Comparison of ENCODE assay signal across 1 fruit fly cellular context in the genomic region with DNA sequence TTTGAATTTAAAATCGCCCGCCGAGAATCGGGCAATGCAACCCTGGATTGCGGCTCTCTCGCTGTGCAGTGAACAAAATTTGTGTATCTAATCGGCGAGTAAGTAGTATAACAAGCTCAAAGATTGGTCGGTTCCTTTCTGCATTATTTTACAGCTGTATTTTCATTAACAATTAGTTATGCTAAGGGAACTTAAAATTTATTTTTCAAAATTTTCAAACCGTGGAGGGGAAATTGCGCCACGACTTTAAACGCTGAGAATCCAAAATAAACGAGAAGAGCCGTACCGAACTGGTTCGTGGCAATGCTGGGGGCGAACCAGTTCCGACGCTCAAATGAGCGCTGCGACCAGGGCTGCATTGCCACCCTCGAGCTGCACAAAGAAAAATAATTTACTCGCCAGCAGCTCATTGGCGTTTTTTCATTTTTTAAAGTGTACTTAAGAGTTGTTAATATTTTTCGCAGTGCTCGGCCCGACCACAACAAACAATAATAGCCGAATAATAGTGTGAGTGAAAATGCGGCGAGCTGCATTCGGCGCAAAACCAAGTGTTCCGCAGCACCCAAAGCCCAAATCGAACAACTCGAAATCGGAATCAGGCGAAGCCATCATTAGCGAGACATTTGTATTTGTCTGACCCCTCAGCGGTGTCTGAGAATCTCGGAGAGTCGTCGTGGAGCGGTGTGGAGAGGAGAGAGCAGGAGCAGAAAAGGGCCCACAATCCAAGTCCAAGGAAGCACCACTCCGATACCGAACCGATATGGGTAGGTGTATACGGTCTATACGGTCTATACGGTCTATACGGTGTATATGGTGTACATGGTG.
TF ChIP-seq lines count a peak whose summit lies in the region.

zf30C (plus strand) TSS at position 353 of the 825 bp plus-strand sequence.

TF ChIP-seq in whole organism, embryonic, 481 proteins besides CTCF, POLR2A, EP300 and RAD21 (continued from another document and continues in another):
- TF ChIP-seq CG5953 (GFP tag; IDR thresholded peaks at IDR 0.05; lab: Robert Waterston, UW), result peak; percentile 35; the same call in 1 of the 2 replicates
- TF ChIP-seq CG17568 (GFP tag; optimal IDR thresholded peaks at IDR 0.05; lab: Kevin White, UChicago), result no peak
- 0 out of 2 replicates have a peak, but pooled peaks have one; percentile 18 for TF ChIP-seq CG17612 (GFP tag; IDR thresholded peaks at IDR 0.05; lab: Robert Waterston, UW)
- TF ChIP-seq CG7357 (GFP tag; IDR thresholded peaks at IDR 0.05; lab: Robert Waterston, UW), result peak; percentile 63; the same call in 1 of the 3 replicates
- TF ChIP-seq Hmr (GFP tag; optimal IDR thresholded peaks at IDR 0.05; lab: Kevin White, UChicago), result peak; percentile 84
- peak; percentile 37 for TF ChIP-seq CG30020 (tag; optimal IDR thresholded peaks at IDR 0.05; lab: Kevin White, UChicago)
- peak; percentile 97 for TF ChIP-seq Dp (GFP tag; optimal IDR thresholded peaks at IDR 0.05; lab: Kevin White, UChicago)
- TF ChIP-seq gcm (GFP tag; optimal IDR thresholded peaks at IDR 0.05; lab: Kevin White, UChicago), result peak; percentile 26
- peak; percentile 79 for TF ChIP-seq B-H2 (GFP tag; optimal IDR thresholded peaks at IDR 0.05; lab: Kevin White, UChicago)
- TF ChIP-seq ham (GFP tag; IDR thresholded peaks at IDR 0.05; lab: Robert Waterston, UW), result 0 out of 2 replicates have a peak, but pooled peaks have one; percentile 23
- peak; percentile 28 for TF ChIP-seq Sry-β (GFP tag; optimal IDR thresholded peaks at IDR 0.05; lab: Kevin White, UChicago)
- TF ChIP-seq CG10274 (GFP tag; optimal IDR thresholded peaks at IDR 0.05; lab: Kevin White, UChicago), result peak; percentile 66
- TF ChIP-seq crc (GFP tag; optimal IDR thresholded peaks at IDR 0.05; lab: Kevin White, UChicago), result peak; percentile 78
- TF ChIP-seq gem (tag; optimal IDR thresholded peaks at IDR 0.05; lab: Kevin White, UChicago), result peak; percentile 85
- peak; percentile 94 for TF ChIP-seq vvl (GFP tag; IDR thresholded peaks at IDR 0.05; lab: Robert Waterston, UW)
- peak; percentile 85 for TF ChIP-seq NK7.1 (GFP tag; optimal IDR thresholded peaks at IDR 0.05; lab: Kevin White, UChicago)
- peak; percentile 65 for TF ChIP-seq CG15696 (tag; optimal IDR thresholded peaks at IDR 0.05; lab: Kevin White, UChicago)
- peak; percentile 38 for TF ChIP-seq CG8359 (GFP tag; optimal IDR thresholded peaks at IDR 0.05; lab: Kevin White, UChicago; ENCODE audit: borderline replicate concordance)
- TF ChIP-seq CG15073 (GFP tag; optimal IDR thresholded peaks at IDR 0.05; lab: Kevin White, UChicago), result peak; percentile 51
- peak; percentile 90 for TF ChIP-seq chm (GFP tag; IDR thresholded peaks at IDR 0.05; lab: Robert Waterston, UW)
- peak; percentile 87 for TF ChIP-seq NC2β (GFP tag; optimal IDR thresholded peaks at IDR 0.05; lab: Kevin White, UChicago)
- TF ChIP-seq slou (GFP tag; optimal IDR thresholded peaks at IDR 0.05; lab: Kevin White, UChicago), result peak; percentile 86
- peak; percentile 64 for TF ChIP-seq YL-1 (GFP tag; optimal IDR thresholded peaks at IDR 0.05; lab: Kevin White, UChicago)
- TF ChIP-seq CG34422 (GFP tag; IDR thresholded peaks at IDR 0.05; lab: Robert Waterston, UW), result peak; percentile 87
- peak; percentile 82 for TF ChIP-seq Atf6 (GFP tag; IDR thresholded peaks at IDR 0.05; lab: Robert Waterston, UW)
- TF ChIP-seq CG7928 (GFP tag; optimal IDR thresholded peaks at IDR 0.05; lab: Kevin White, UChicago), result peak; percentile 95
- TF ChIP-seq pho (GFP tag; optimal IDR thresholded peaks at IDR 0.05; lab: Kevin White, UChicago), result peak; percentile 88
- peak; percentile 75 for TF ChIP-seq gro (GFP tag; optimal IDR thresholded peaks at IDR 0.05; lab: Kevin White, UChicago)
- TF ChIP-seq Ets97D (GFP tag; optimal IDR thresholded peaks at IDR 0.05; lab: Kevin White, UChicago), result peak; percentile 75
- peak; percentile 70 for TF ChIP-seq CG12942 (GFP tag; optimal IDR thresholded peaks at IDR 0.05; lab: Kevin White, UChicago)
- peak; percentile 99 for TF ChIP-seq E2f2 (GFP tag; IDR thresholded peaks at IDR 0.05; lab: Robert Waterston, UW)
- peak; percentile 86 for TF ChIP-seq zfh1 (GFP tag; IDR thresholded peaks at IDR 0.05; lab: Robert Waterston, UW)
- peak; percentile 62 for TF ChIP-seq disco-r (GFP tag; optimal IDR thresholded peaks at IDR 0.05; lab: Kevin White, UChicago)
- peak; percentile 76 for TF ChIP-seq stc (GFP tag; IDR thresholded peaks at IDR 0.05; lab: Robert Waterston, UW)
- TF ChIP-seq CG11504 (tag; optimal IDR thresholded peaks at IDR 0.05; lab: Kevin White, UChicago), result peak; percentile 74
- peak; percentile 15 for TF ChIP-seq CG31365 (tag; optimal IDR thresholded peaks at IDR 0.05; lab: Kevin White, UChicago)
- peak; percentile 28 for TF ChIP-seq Hey (tag; optimal IDR thresholded peaks at IDR 0.05; lab: Kevin White, UChicago)
- TF ChIP-seq CG9437 (GFP tag; optimal IDR thresholded peaks at IDR 0.05; lab: Kevin White, UChicago), result peak; percentile 57
- peak; percentile 90 for TF ChIP-seq ken (GFP tag; IDR thresholded peaks at IDR 0.05; lab: Robert Waterston, UW)
- TF ChIP-seq sqz (GFP tag; optimal IDR thresholded peaks at IDR 0.05; lab: Kevin White, UChicago), result no peak
- TF ChIP-seq CG8765 (GFP tag; IDR thresholded peaks at IDR 0.05; lab: Robert Waterston, UW), result peak; percentile 64; the same call in 1 of the 2 replicates
- peak; percentile 64 for TF ChIP-seq Dref (GFP tag; IDR thresholded peaks at IDR 0.05; lab: Robert Waterston, UW)
- peak; percentile 43 for TF ChIP-seq psq (GFP tag; optimal IDR thresholded peaks at IDR 0.05; lab: Kevin White, UChicago)
- peak; percentile 58; the same call in 1 of the 2 replicates for TF ChIP-seq inv (GFP tag; IDR thresholded peaks at IDR 0.05; lab: Robert Waterston, UW; ENCODE audit: partially characterized antibody)
- TF ChIP-seq D19A (tag; optimal IDR thresholded peaks at IDR 0.05; lab: Kevin White, UChicago), result peak; percentile 59
- TF ChIP-seq Meics (GFP tag; optimal IDR thresholded peaks at IDR 0.05; lab: Kevin White, UChicago), result peak; percentile 81
- no peak for TF ChIP-seq CG6791 (GFP tag; IDR thresholded peaks at IDR 0.05; lab: Robert Waterston, UW; ENCODE audit: partially characterized antibody)
- peak; percentile 77 for TF ChIP-seq CG1647 (GFP tag; optimal IDR thresholded peaks at IDR 0.05; lab: Kevin White, UChicago)
- TF ChIP-seq Tbp (GFP tag; optimal IDR thresholded peaks at IDR 0.05; lab: Kevin White, UChicago), result no peak
- TF ChIP-seq CG8924 (tag; optimal IDR thresholded peaks at IDR 0.05; lab: Kevin White, UChicago), result peak; percentile 70
- peak; percentile 77 for TF ChIP-seq Rx (GFP tag; IDR thresholded peaks at IDR 0.05; lab: Robert Waterston, UW)
- TF ChIP-seq cg (GFP tag; optimal IDR thresholded peaks at IDR 0.05; lab: Kevin White, UChicago), result peak; percentile 31
- peak; percentile 91 for TF ChIP-seq NFAT (GFP tag; IDR thresholded peaks at IDR 0.05; lab: Robert Waterston, UW)
- TF ChIP-seq sens (GFP tag; lab: Kevin White, UChicago), result peak; percentile 97
- TF ChIP-seq dan (GFP tag; IDR thresholded peaks at IDR 0.05; lab: Robert Waterston, UW), result peak; percentile 61
- peak; percentile 86 for TF ChIP-seq CG11247 (GFP tag; IDR thresholded peaks at IDR 0.05; lab: Robert Waterston, UW)
- TF ChIP-seq E2f1 (GFP tag; IDR thresholded peaks at IDR 0.05; lab: Robert Waterston, UW), result peak; percentile 82
- TF ChIP-seq wor (GFP tag; IDR thresholded peaks at IDR 0.05; lab: Robert Waterston, UW), result peak; percentile 54; the same call in 1 of the 2 replicates
- peak; percentile 71 for TF ChIP-seq dmrt99B (tag; optimal IDR thresholded peaks at IDR 0.05; lab: Kevin White, UChicago)
- peak; percentile 82 for TF ChIP-seq bcd (GFP tag; optimal IDR thresholded peaks at IDR 0.05; lab: Kevin White, UChicago)
- TF ChIP-seq CG8089 (GFP tag; optimal IDR thresholded peaks at IDR 0.05; lab: Kevin White, UChicago), result peak; percentile 78
- TF ChIP-seq CG4707 (GFP tag; optimal IDR thresholded peaks at IDR 0.05; lab: Kevin White, UChicago), result peak; percentile 41
- TF ChIP-seq CG10654 (GFP tag; optimal IDR thresholded peaks at IDR 0.05; lab: Kevin White, UChicago), result peak; percentile 72
- TF ChIP-seq CG34224 (GFP tag; IDR thresholded peaks at IDR 0.05; lab: Robert Waterston, UW; ENCODE audit: partially characterized antibody), result 0 out of 3 replicates have a peak, but pooled peaks have one; percentile 10
- peak; percentile 90 for TF ChIP-seq HmgD (GFP tag; optimal IDR thresholded peaks at IDR 0.05; lab: Kevin White, UChicago)
- TF ChIP-seq Gsc (GFP tag; IDR thresholded peaks at IDR 0.05; lab: Robert Waterston, UW), result peak; percentile 68
- TF ChIP-seq ftz-f1 (GFP tag; optimal IDR thresholded peaks at IDR 0.05; lab: Kevin White, UChicago), result peak; percentile 69
- TF ChIP-seq CG17829 (tag; optimal IDR thresholded peaks at IDR 0.05; lab: Kevin White, UChicago), result peak; percentile 82
- TF ChIP-seq CG4424 (GFP tag; optimal IDR thresholded peaks at IDR 0.05; lab: Kevin White, UChicago), result peak; percentile 82
- TF ChIP-seq Chrac-16 (GFP tag; optimal IDR thresholded peaks at IDR 0.05; lab: Kevin White, UChicago), result peak; percentile 90
- peak; percentile 16 for TF ChIP-seq abd-A (tag; optimal IDR thresholded peaks at IDR 0.05; lab: Kevin White, UChicago)
- TF ChIP-seq ato (GFP tag; IDR thresholded peaks at IDR 0.05; lab: Robert Waterston, UW; ENCODE audit: partially characterized antibody), result no peak; the same call in 1 of the 2 replicates
- TF ChIP-seq onecut (GFP tag; IDR thresholded peaks at IDR 0.05; lab: Robert Waterston, UW), result peak; percentile 77
- TF ChIP-seq cato (GFP tag; optimal IDR thresholded peaks at IDR 0.05; lab: Kevin White, UChicago; ENCODE audit: borderline replicate concordance), result peak; percentile 61
- TF ChIP-seq fd3F (GFP tag; optimal IDR thresholded peaks at IDR 0.05; lab: Kevin White, UChicago), result peak; percentile 60
- no peak for TF ChIP-seq hth (optimal IDR thresholded peaks at IDR 0.05; lab: Kevin White, UChicago)
- peak; percentile 80 for TF ChIP-seq CG4404 (GFP tag; IDR thresholded peaks at IDR 0.05; lab: Robert Waterston, UW)
- peak; percentile 80 for TF ChIP-seq HHEX (GFP tag; optimal IDR thresholded peaks at IDR 0.05; lab: Kevin White, UChicago)
- peak; percentile 54; the same call in 1 of the 2 replicates for TF ChIP-seq CG10959 (GFP tag; IDR thresholded peaks at IDR 0.05; lab: Robert Waterston, UW)
- no peak for TF ChIP-seq eve (GFP tag; optimal IDR thresholded peaks at IDR 0.05; lab: Kevin White, UChicago)
- no peak for TF ChIP-seq CG1832 (GFP tag; optimal IDR thresholded peaks at IDR 0.05; lab: Kevin White, UChicago)
- TF ChIP-seq Dek (tag; optimal IDR thresholded peaks at IDR 0.05; lab: Kevin White, UChicago), result peak; percentile 64
- TF ChIP-seq CG13775 (GFP tag; optimal IDR thresholded peaks at IDR 0.05; lab: Kevin White, UChicago), result peak; percentile 89
- TF ChIP-seq CG11456 (GFP tag; IDR thresholded peaks at IDR 0.05; lab: Robert Waterston, UW), result peak; percentile 93
- TF ChIP-seq bbx (GFP tag; IDR thresholded peaks at IDR 0.05; lab: Robert Waterston, UW; ENCODE audit: partially characterized antibody), result peak; percentile 45; the same call in 1 of the 2 replicates
- TF ChIP-seq ci (GFP tag; IDR thresholded peaks at IDR 0.05; lab: Robert Waterston, UW), result peak; percentile 95
- peak; percentile 83 for TF ChIP-seq ara (GFP tag; IDR thresholded peaks at IDR 0.05; lab: Robert Waterston, UW)
- peak; percentile 25 for TF ChIP-seq CG3995 (GFP tag; optimal IDR thresholded peaks at IDR 0.05; lab: Kevin White, UChicago)
- peak; percentile 84 for TF ChIP-seq CG14014 (GFP tag; IDR thresholded peaks at IDR 0.05; lab: Robert Waterston, UW)
- peak; percentile 63; the same call in 2 of the 3 replicates for TF ChIP-seq CG11695 (GFP tag; IDR thresholded peaks at IDR 0.05; lab: Robert Waterston, UW)
- TF ChIP-seq bsh (GFP tag; optimal IDR thresholded peaks at IDR 0.05; lab: Kevin White, UChicago), result peak; percentile 7 to 77
- TF ChIP-seq luna (GFP tag; optimal IDR thresholded peaks at IDR 0.05; lab: Kevin White, UChicago), result peak; percentile 87
- TF ChIP-seq CG7556 (GFP tag; optimal IDR thresholded peaks at IDR 0.05; lab: Kevin White, UChicago), result peak; percentile 71
- TF ChIP-seq CG10267 (tag; optimal IDR thresholded peaks at IDR 0.05; lab: Kevin White, UChicago), result peak; percentile 70
- peak; percentile 96 for TF ChIP-seq Gug (GFP tag; IDR thresholded peaks at IDR 0.05; lab: Robert Waterston, UW)
- peak; percentile 55 for TF ChIP-seq CG3065 (GFP tag; optimal IDR thresholded peaks at IDR 0.05; lab: Kevin White, UChicago)
- peak; percentile 87 for TF ChIP-seq CG4820 (GFP tag; optimal IDR thresholded peaks at IDR 0.05; lab: Kevin White, UChicago)
- TF ChIP-seq CG17361 (GFP tag; IDR thresholded peaks at IDR 0.05; lab: Robert Waterston, UW), result peak; percentile 77
- TF ChIP-seq ro (GFP tag; IDR thresholded peaks at IDR 0.05; lab: Robert Waterston, UW), result 0 out of 2 replicates have a peak, but pooled peaks have one; percentile 30
- peak; percentile 57; the same call in 1 of the 2 replicates for TF ChIP-seq CG10321 (GFP tag; IDR thresholded peaks at IDR 0.05; lab: Robert Waterston, UW)
- peak; percentile 20 for TF ChIP-seq pfk (GFP tag; optimal IDR thresholded peaks at IDR 0.05; lab: Kevin White, UChicago)
- peak; percentile 79 for TF ChIP-seq tup (GFP tag; optimal IDR thresholded peaks at IDR 0.05; lab: Kevin White, UChicago)
- TF ChIP-seq mld (GFP tag; IDR thresholded peaks at IDR 0.05; lab: Robert Waterston, UW; ENCODE audit: partially characterized antibody), result no peak
- TF ChIP-seq seq (GFP tag; IDR thresholded peaks at IDR 0.05; lab: Robert Waterston, UW), result peak; percentile 86
- peak; percentile 61 for TF ChIP-seq Usf (GFP tag; optimal IDR thresholded peaks at IDR 0.05; lab: Kevin White, UChicago)
- TF ChIP-seq ATbp (GFP tag; optimal IDR thresholded peaks at IDR 0.05; lab: Kevin White, UChicago), result peak; percentile 80
- TF ChIP-seq jumu (GFP tag; optimal IDR thresholded peaks at IDR 0.05; lab: Kevin White, UChicago), result peak; percentile 91
- TF ChIP-seq hb (GFP tag; IDR thresholded peaks at IDR 0.05; lab: Robert Waterston, UW; ENCODE audit: partially characterized antibody), result no peak
- peak; percentile 30 for TF ChIP-seq corto (GFP tag; optimal IDR thresholded peaks at IDR 0.05; lab: Kevin White, UChicago)
- peak; percentile 73 for TF ChIP-seq CG6689 (GFP tag; IDR thresholded peaks at IDR 0.05; lab: Robert Waterston, UW)
- peak; percentile 82 for TF ChIP-seq Mes4 (GFP tag; optimal IDR thresholded peaks at IDR 0.05; lab: Kevin White, UChicago)
- no peak for TF ChIP-seq nerfin-1 (tag; optimal IDR thresholded peaks at IDR 0.05; lab: Kevin White, UChicago)
- TF ChIP-seq CG6254 (GFP tag; optimal IDR thresholded peaks at IDR 0.05; lab: Kevin White, UChicago), result peak; percentile 59
- TF ChIP-seq CG13296 (GFP tag; optimal IDR thresholded peaks at IDR 0.05; lab: Kevin White, UChicago), result peak; percentile 77
- TF ChIP-seq tgo (GFP tag; IDR thresholded peaks at IDR 0.05; lab: Robert Waterston, UW), result peak; percentile 78
- TF ChIP-seq CG7372 (GFP tag; IDR thresholded peaks at IDR 0.05; lab: Robert Waterston, UW), result no peak
- TF ChIP-seq CG15601 (tag; optimal IDR thresholded peaks at IDR 0.05; lab: Kevin White, UChicago), result peak; percentile 48
